Worm (Caenorhabditis elegans) whole organism, L1 larva: ENCODE measurements around the gene C13F10.5.

Experiments used
- C04F5.9 ChIP-seq: sonication (generic microtip); optimal IDR thresholded peaks from 2 replicates; lab custom pipeline; 2016; ENCODE audit warnings: missing genetic modification characterization, missing compliant biosample characterization
- C16A3.4 ChIP-seq: fragments of 150-350 bp; optimal IDR thresholded peaks from 2 replicates; lab custom pipeline; 2014; ENCODE audit warnings: missing biosample characterization, missing genetic modification characterization
- F16B12.6 ChIP-seq: fragments of 150-350 bp; optimal IDR thresholded peaks from 2 replicates; lab custom pipeline; 2014; ENCODE audit warnings: missing biosample characterization, missing genetic modification characterization
- Y116A8C.19 ChIP-seq: sonication (generic microtip); optimal IDR thresholded peaks from 2 replicates; lab custom pipeline; 2016; ENCODE audit warnings: missing compliant biosample characterization, missing genetic modification characterization, borderline replicate concordance
- aha-1 ChIP-seq: fragments of 150-350 bp; optimal IDR thresholded peaks from 2 replicates; lab custom pipeline; 2014; ENCODE audit warnings: missing biosample characterization, missing genetic modification characterization
- aly-2 ChIP-seq: fragments of 150-350 bp; optimal IDR thresholded peaks from 2 replicates; lab custom pipeline; 2014; ENCODE audit warnings: missing biosample characterization, missing genetic modification characterization
- ama-1 ChIP-seq: fragments of 150-350 bp; optimal IDR thresholded peaks from 2 replicates; lab custom pipeline; 2014
- blmp-1 ChIP-seq: fragments of 150-350 bp; optimal IDR thresholded peaks from 2 replicates; lab custom pipeline; 2014; ENCODE audit warnings: missing biosample characterization, missing genetic modification characterization
- ceh-88 ChIP-seq: fragments of 200-800 bp; sonication (Bioruptor generic); IDR thresholded peaks from 2 replicates; pipeline ENCODE4 v1.3.6; 2022; ENCODE audit warnings: missing genetic modification characterization, missing compliant biosample characterization
- ceh-90 ChIP-seq: sonication (generic microtip); optimal IDR thresholded peaks from 2 replicates; lab custom pipeline; 2016; ENCODE audit warnings: missing genetic modification characterization, missing compliant biosample characterization
- dpl-1 ChIP-seq, 3 experiments: fragments of 150-350 bp in 2 of 3; sonication (generic microtip) in 1 of 3; optimal IDR thresholded peaks; 2 replicates each; lab custom pipeline; 2014 to 2017; ENCODE audit warnings: missing biosample characterization in 3 of 3, missing genetic modification characterization in 3 of 3, missing genetic modification reagents in 3 of 3
- efl-1 ChIP-seq, 4 experiments: fragments of 150-350 bp; optimal IDR thresholded peaks in 3 of 4; peaks in 1 of 4; 1 replicate in 1 of 4; 2 replicates in 3 of 4; lab custom pipeline; 2014; ENCODE audit warnings: missing biosample characterization in 2 of 4, missing genetic modification characterization in 2 of 4, missing genetic modification reagents in 2 of 4
- efl-3 ChIP-seq: fragments of 200-800 bp; sonication (Bioruptor generic); optimal IDR thresholded peaks from 2 replicates; lab custom pipeline; 2018; ENCODE audit warnings: mild to moderate bottlenecking, missing genetic modification characterization, missing compliant biosample characterization
- egl-13 ChIP-seq: sonication (generic microtip); optimal IDR thresholded peaks from 2 replicates; lab custom pipeline; 2016; ENCODE audit warnings: missing genotype, missing genetic modification reagents, missing genetic modification characterization, missing compliant biosample characterization
- egl-27 ChIP-seq, 2 experiments: fragments of 150-350 bp in 1 of 2; sonication (generic microtip); optimal IDR thresholded peaks; 3 replicates each; lab custom pipeline; 2017 to 2018; ENCODE audit warnings: missing biosample characterization in 2 of 2, missing genetic modification characterization in 2 of 2, missing genetic modification reagents in 2 of 2
- ets-5 ChIP-seq: fragments of 200-800 bp; sonication (Bioruptor generic); IDR thresholded peaks from 2 replicates; pipeline ENCODE4 v1.3.6; 2022; ENCODE audit warnings: missing genetic modification characterization, missing compliant biosample characterization
- hlh-17 ChIP-seq: fragments of 200-800 bp; sonication (Bioruptor generic); optimal IDR thresholded peaks from 2 replicates; lab custom pipeline; 2018; ENCODE audit warnings: missing genetic modification characterization, mild to moderate bottlenecking, missing compliant biosample characterization, moderate library complexity, borderline replicate concordance
- hlh-4 ChIP-seq: sonication (generic microtip); optimal IDR thresholded peaks from 2 replicates; lab custom pipeline; 2016; ENCODE audit warnings: mild to moderate bottlenecking, missing genetic modification characterization, missing compliant biosample characterization
- hpl-2 ChIP-seq: fragments of 150-350 bp; optimal IDR thresholded peaks from 2 replicates; lab custom pipeline; 2014; ENCODE audit warnings: missing biosample characterization, missing genetic modification reagents, missing genetic modification characterization
- irx-1 ChIP-seq: sonication (generic microtip); optimal IDR thresholded peaks from 2 replicates; lab custom pipeline; 2016; ENCODE audit warnings: missing genetic modification characterization, missing compliant biosample characterization
- isw-1 ChIP-seq: fragments of 200-800 bp; sonication (Bioruptor generic); IDR thresholded peaks from 2 replicates; pipeline ENCODE4 v1.3.6; 2022; ENCODE audit warnings: missing genetic modification characterization, missing compliant biosample characterization
- lin-13 ChIP-seq: fragments of 150-350 bp; optimal IDR thresholded peaks from 2 replicates; lab custom pipeline; 2014; ENCODE audit warnings: missing biosample characterization, missing genetic modification reagents, missing genetic modification characterization
- lin-14 ChIP-seq: fragments of 200-800 bp; sonication (Bioruptor generic); optimal IDR thresholded peaks from 2 replicates; lab custom pipeline; 2018; ENCODE audit warnings: mild to moderate bottlenecking, missing genetic modification characterization, moderate library complexity, missing compliant biosample characterization
- lin-15B ChIP-seq: fragments of 150-350 bp; sonication (generic microtip); optimal IDR thresholded peaks from 3 replicates; lab custom pipeline; 2014; ENCODE audit warnings: missing biosample characterization, missing genetic modification characterization
- lin-35 ChIP-seq, 2 experiments: fragments of 150-350 bp; optimal IDR thresholded peaks; 2 replicates each; lab custom pipeline; 2014; ENCODE audit warnings: missing biosample characterization in 2 of 2, missing genetic modification characterization in 2 of 2, missing genetic modification reagents in 2 of 2
- lin-39 ChIP-seq: fragments of 150-350 bp; optimal IDR thresholded peaks from 2 replicates; lab custom pipeline; 2014; ENCODE audit warnings: missing biosample characterization, missing genetic modification reagents, missing genetic modification characterization
- lir-3 ChIP-seq: sonication (generic microtip); optimal IDR thresholded peaks from 2 replicates; lab custom pipeline; 2016; ENCODE audit warnings: mild to moderate bottlenecking, missing genetic modification characterization, moderate library complexity, missing compliant biosample characterization; ENCODE audit not compliant: poor library complexity
- mab-9 ChIP-seq: fragments of 200-800 bp; sonication (Bioruptor generic); IDR thresholded peaks from 2 replicates; pipeline ENCODE4 v1.3.6; 2022; ENCODE audit warnings: missing genetic modification reagents, missing genetic modification characterization, missing compliant biosample characterization
- mef-2 ChIP-seq: fragments of 150-350 bp; optimal IDR thresholded peaks from 2 replicates; lab custom pipeline; 2014; ENCODE audit warnings: missing biosample characterization, missing genetic modification characterization
- mep-1 ChIP-seq: fragments of 150-350 bp; optimal IDR thresholded peaks from 2 replicates; lab custom pipeline; 2014; ENCODE audit warnings: missing biosample characterization, missing genetic modification characterization
- nhr-11 ChIP-seq: fragments of 150-350 bp; optimal IDR thresholded peaks from 2 replicates; lab custom pipeline; 2014; ENCODE audit warnings: missing biosample characterization, missing genetic modification characterization
- nhr-19 ChIP-seq: fragments of 200-800 bp; sonication (Bioruptor generic); conservative IDR thresholded peaks from 2 replicates; pipeline ENCODE4 v1.3.6; 2022; ENCODE audit warnings: missing genetic modification characterization, missing compliant biosample characterization
- nhr-20 ChIP-seq: sonication (generic microtip); optimal IDR thresholded peaks from 2 replicates; lab custom pipeline; 2016; ENCODE audit warnings: mild to moderate bottlenecking, missing genetic modification characterization, missing compliant biosample characterization
- nhr-47 ChIP-seq: sonication (generic microtip); optimal IDR thresholded peaks from 2 replicates; lab custom pipeline; 2016; ENCODE audit warnings: mild to moderate bottlenecking, missing genetic modification characterization, moderate library complexity, missing compliant biosample characterization
- nhr-76 ChIP-seq: sonication (generic microtip); optimal IDR thresholded peaks from 2 replicates; lab custom pipeline; 2017; ENCODE audit warnings: missing biosample characterization, missing genetic modification characterization
- nhr-77 ChIP-seq: fragments of 150-350 bp; optimal IDR thresholded peaks from 2 replicates; lab custom pipeline; 2014; ENCODE audit warnings: missing biosample characterization, missing genetic modification characterization
- nhr-85 ChIP-seq: sonication (generic microtip); peaks from one replicate; lab custom pipeline; 2016; ENCODE audit warnings: missing genetic modification characterization, inconsistent platforms, missing compliant biosample characterization
- rnt-1 ChIP-seq: sonication (generic microtip); optimal IDR thresholded peaks from 2 replicates; lab custom pipeline; 2016; ENCODE audit warnings: mild to moderate bottlenecking, missing genetic modification characterization, moderate library complexity, missing compliant biosample characterization
- skn-1 ChIP-seq: fragments of 150-350 bp; optimal IDR thresholded peaks from 2 replicates; lab custom pipeline; 2014; ENCODE audit warnings: missing biosample characterization, missing genetic modification characterization
- snu-23 ChIP-seq: sonication (generic microtip); optimal IDR thresholded peaks from 2 replicates; lab custom pipeline; 2016; ENCODE audit warnings: missing genetic modification characterization, missing compliant biosample characterization
- sox-4 ChIP-seq: sonication (generic microtip); optimal IDR thresholded peaks from 2 replicates; lab custom pipeline; 2016; ENCODE audit warnings: missing genetic modification characterization, missing compliant biosample characterization
- sptf-1 ChIP-seq: fragments of 150-350 bp; optimal IDR thresholded peaks from 2 replicates; lab custom pipeline; 2014; ENCODE audit warnings: missing biosample characterization, missing genetic modification characterization
- sup-37 ChIP-seq: fragments of 200-800 bp; sonication (Bioruptor generic); optimal IDR thresholded peaks from 2 replicates; lab custom pipeline; 2018; ENCODE audit warnings: mild to moderate bottlenecking, missing genetic modification characterization, missing compliant biosample characterization
- tlp-1 ChIP-seq: fragments of 150-350 bp; optimal IDR thresholded peaks from 2 replicates; lab custom pipeline; 2014; ENCODE audit warnings: missing biosample characterization, missing genetic modification characterization
- unc-130 ChIP-seq: fragments of 150-350 bp; optimal IDR thresholded peaks from 2 replicates; lab custom pipeline; 2017; ENCODE audit warnings: missing biosample characterization, missing genetic modification characterization, inconsistent platforms
- unc-98 ChIP-seq: fragments of 200-800 bp; sonication (Bioruptor generic); IDR thresholded peaks from 2 replicates; pipeline ENCODE4 v1.3.6; 2022; ENCODE audit warnings: missing genetic modification characterization, missing compliant biosample characterization
- vab-15 ChIP-seq: sonication (generic microtip); optimal IDR thresholded peaks from 2 replicates; lab custom pipeline; 2017; ENCODE audit warnings: missing genotype, mild to moderate bottlenecking, missing genetic modification characterization, missing compliant biosample characterization
- xbp-1 ChIP-seq: sonication (generic microtip); optimal IDR thresholded peaks from 2 replicates; lab custom pipeline; 2016; ENCODE audit warnings: missing genetic modification characterization, missing compliant biosample characterization
- zag-1 ChIP-seq: fragments of 150-350 bp; optimal IDR thresholded peaks from 2 replicates; lab custom pipeline; 2014; ENCODE audit warnings: missing biosample characterization, missing genetic modification characterization
- zip-4 ChIP-seq: fragments of 200-800 bp; sonication (Bioruptor generic); optimal IDR thresholded peaks from 2 replicates; lab custom pipeline; 2018; ENCODE audit warnings: mild to moderate bottlenecking, missing genetic modification characterization, moderate library complexity, missing compliant biosample characterization
- ztf-4 ChIP-seq: fragments of 150-350 bp; optimal IDR thresholded peaks from 2 replicates; lab custom pipeline; 2014; ENCODE audit warnings: missing biosample characterization, missing genetic modification characterization

Gene C13F10.5

DNA sequence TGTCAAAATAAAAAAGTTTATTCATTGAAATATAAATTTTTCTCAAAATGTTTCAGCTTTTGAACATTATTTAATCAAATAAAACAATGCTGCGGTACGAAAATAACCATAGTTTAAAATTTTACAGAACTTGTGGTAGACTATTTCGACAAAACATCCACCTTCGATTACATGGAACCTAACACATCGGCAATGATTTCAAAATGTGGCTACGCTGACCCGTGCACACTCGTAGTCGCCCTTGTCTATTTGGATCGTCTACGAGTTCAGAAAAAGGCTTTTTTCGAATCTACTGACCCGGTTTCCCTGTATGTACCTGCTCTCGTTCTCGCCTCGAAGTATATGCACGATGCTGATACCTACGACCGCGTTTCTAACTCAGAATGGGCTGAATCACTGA, 21.9 kb downstream of the C13F10.5 start:
- TF ChIP-seq aha-1 (tag; lab: Kevin White, UChicago) = no peak
- no peak for TF ChIP-seq unc-98 (GFP tag; lab: Robert Waterston, UW)
- TF ChIP-seq efl-1 (optimal IDR thresholded peaks at IDR 0.05; lab: Kevin White, UChicago) = no peak
- TF ChIP-seq efl-1 (GFP tag; optimal IDR thresholded peaks at IDR 0.05 in 1 of 2; lab: Kevin White, UChicago) = no peak
- TF ChIP-seq rnt-1 = no peak
- no peak for TF ChIP-seq lin-35 (GFP tag; optimal IDR thresholded peaks at IDR 0.05; lab: Kevin White, UChicago)
- no peak for TF ChIP-seq hlh-4 (tag; lab: Kevin White, UChicago)
- TF ChIP-seq ets-5 = no peak
- no peak for TF ChIP-seq efl-3
- no peak for TF ChIP-seq nhr-76 (tag; lab: Kevin White, UChicago)
- no peak for TF ChIP-seq hpl-2
- TF ChIP-seq xbp-1 (tag; lab: Kevin White, UChicago) = no peak
- TF ChIP-seq nhr-77 (tag; lab: Kevin White, UChicago) = no peak
- TF ChIP-seq skn-1 (tag; lab: Kevin White, UChicago) = no peak
- TF ChIP-seq nhr-11 = no peak
- no peak for TF ChIP-seq lin-39 (tag; lab: Kevin White, UChicago)
- TF ChIP-seq irx-1 = no peak
- no peak for TF ChIP-seq egl-27 (tag; optimal IDR thresholded peaks at IDR 0.05; lab: Kevin White, UChicago)
- TF ChIP-seq aly-2 (tag; lab: Kevin White, UChicago) = no peak

DNA sequence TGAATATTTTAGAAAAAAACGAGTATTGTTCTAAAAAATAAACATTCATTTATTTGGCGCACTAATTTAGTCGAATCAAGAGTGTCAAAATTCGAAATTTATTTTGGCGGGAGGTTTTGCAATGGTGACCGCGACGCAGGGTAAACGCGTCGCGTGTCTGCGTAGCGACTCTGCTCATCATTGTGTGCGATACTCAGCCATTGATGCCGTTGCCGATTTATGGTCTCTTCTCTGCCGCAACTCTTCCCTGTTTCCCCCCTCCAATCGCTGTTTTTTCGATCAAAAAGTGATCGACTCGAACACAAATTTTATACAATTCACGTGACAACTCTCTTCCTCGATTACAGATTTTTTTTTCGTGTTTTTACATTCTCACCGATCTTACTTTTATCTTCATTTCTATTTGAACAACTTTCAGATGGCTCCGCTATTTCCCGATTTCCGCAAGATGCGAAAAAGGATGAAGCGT, 22.4 kb downstream of the C13F10.5 start, which contains the start of gene F09G2.2:
Gene F09G2.2, plus strand, starts transcription at position 419 of the 469 bp plus-strand sequence.
- TF ChIP-seq F16B12.6 (tag; lab: Kevin White, UChicago) = peak; percentile 62
- peak; percentile 60 for TF ChIP-seq mab-9 (GFP tag; lab: Robert Waterston, UW)
- TF ChIP-seq ceh-88 (GFP tag; lab: Robert Waterston, UW) = peak; percentile 74
- TF ChIP-seq mef-2 (tag; lab: Kevin White, UChicago) = peak; percentile 62
- peak; percentile 94 for TF ChIP-seq unc-130 (tag; lab: Kevin White, UChicago)
- TF ChIP-seq aha-1 (tag; lab: Kevin White, UChicago) = no peak
- TF ChIP-seq tlp-1 (tag; lab: Kevin White, UChicago) = no peak
- peak; percentile 77 for TF ChIP-seq blmp-1 (tag; lab: Kevin White, UChicago)
- TF ChIP-seq nhr-19 (GFP tag; lab: Robert Waterston, UW) = peak; percentile 94
- peak; percentile 95 for TF ChIP-seq C16A3.4 (tag; lab: Kevin White, UChicago)
- peak; percentile 30 for TF ChIP-seq sup-37 (GFP tag; lab: Kevin White, UChicago)
- peak; percentile 88 for TF ChIP-seq isw-1 (GFP tag; lab: Robert Waterston, UW)
- TF ChIP-seq ceh-90 (tag; lab: Kevin White, UChicago) = no peak
- no peak for TF ChIP-seq sptf-1
- peak; percentile 96 for TF ChIP-seq nhr-85
- peak; percentile 22 for TF ChIP-seq C04F5.9 (tag; lab: Kevin White, UChicago)
- peak; percentile 43 for TF ChIP-seq lin-39 (tag; lab: Kevin White, UChicago)
- peak; percentile 34 for TF ChIP-seq vab-15 (tag; lab: Kevin White, UChicago)
- TF ChIP-seq snu-23 = peak; percentile 96
- peak; percentile 91 for TF ChIP-seq lin-14
- peak; percentile 94 for TF ChIP-seq nhr-20 (tag; lab: Kevin White, UChicago)
- TF ChIP-seq dpl-1 (GFP tag; optimal IDR thresholded peaks at IDR 0.05; lab: Kevin White, UChicago) = peak; percentile 92 to 93 (median 92)
- no peak for TF ChIP-seq hlh-17 (GFP tag; lab: Kevin White, UChicago)
- TF ChIP-seq nhr-47 (tag; lab: Kevin White, UChicago) = peak; percentile 91
- TF ChIP-seq zag-1 = no peak
- peak; percentile 63 for TF ChIP-seq ama-1
- TF ChIP-seq ztf-4 (tag; lab: Kevin White, UChicago) = peak; percentile 69
- peak; percentile 92 for TF ChIP-seq skn-1 (tag; lab: Kevin White, UChicago)
- peak; percentile 73 for TF ChIP-seq zip-4 (GFP tag; lab: Kevin White, UChicago)
- peak; percentile 74 for TF ChIP-seq egl-13 (tag; lab: Kevin White, UChicago)
- no peak for TF ChIP-seq ets-5
- peak; percentile 86 for TF ChIP-seq nhr-77 (tag; lab: Kevin White, UChicago)
- TF ChIP-seq lin-15B (tag; lab: Kevin White, UChicago) = peak; percentile 93
- no peak for TF ChIP-seq Y116A8C.19 (tag; lab: Kevin White, UChicago)
- peak; percentile 96 to 97 for TF ChIP-seq lin-35 (GFP tag; optimal IDR thresholded peaks at IDR 0.05; lab: Kevin White, UChicago)
- peak; percentile 90 for TF ChIP-seq lin-13 (GFP tag; lab: Kevin White, UChicago)
- no peak for TF ChIP-seq hlh-4 (tag; lab: Kevin White, UChicago)
- peak; percentile 95 for TF ChIP-seq mep-1 (tag; lab: Kevin White, UChicago)
- TF ChIP-seq sox-4 (tag; lab: Kevin White, UChicago) = no peak
- peak; percentile 29 for TF ChIP-seq lir-3 (tag; lab: Kevin White, UChicago)
